Fruit fly (Drosophila melanogaster) whole organism, embryonic: ENCODE measurements around the gene CG7656.

Experiments used
- Atf6 ChIP-seq: fragments of 200-800 bp; sonication (Bioruptor generic); IDR thresholded peaks from 2 replicates; pipeline ENCODE4 v1.3.6; 2022; ENCODE audit warnings: missing biosample characterization, missing genetic modification characterization
- BtbVII ChIP-seq: fragments of 200-800 bp; sonication (Bioruptor generic); optimal IDR thresholded peaks from 3 replicates; lab custom pipeline; 2017; ENCODE audit warnings: missing biosample characterization, mild to moderate bottlenecking, missing genetic modification characterization
- CG10147 ChIP-seq: fragments of 200-800 bp; sonication (Bioruptor generic); optimal IDR thresholded peaks from 2 replicates; lab custom pipeline; 2019; ENCODE audit warnings: missing biosample characterization, mild to moderate bottlenecking, missing genetic modification characterization, moderate library complexity
- CG10321 ChIP-seq: fragments of 200-800 bp; sonication (Bioruptor generic); IDR thresholded peaks from 2 replicates; pipeline ENCODE4 v1.3.6; 2022; ENCODE audit warnings: missing biosample characterization, missing genetic modification characterization
- CG10431 ChIP-seq: fragments of 200-800 bp; sonication (Bioruptor generic); optimal IDR thresholded peaks from 3 replicates; lab custom pipeline; 2018; ENCODE audit warnings: missing biosample characterization, mild to moderate bottlenecking, missing genetic modification characterization
- CG11398 ChIP-seq: fragments of 200-800 bp; sonication (Bioruptor generic); optimal IDR thresholded peaks from 2 replicates; lab custom pipeline; 2016; ENCODE audit warnings: missing biosample characterization, missing genetic modification characterization
- CG12236 ChIP-seq: fragments of 200-800 bp; sonication (Bioruptor generic); optimal IDR thresholded peaks from 2 replicates; lab custom pipeline; 2016; ENCODE audit warnings: missing biosample characterization, missing genetic modification characterization
- CG12391 ChIP-seq: fragments of 200-800 bp; sonication (Bioruptor generic); optimal IDR thresholded peaks from 3 replicates; lab custom pipeline; 2018; ENCODE audit warnings: missing biosample characterization, mild to moderate bottlenecking, missing genetic modification characterization, moderate library complexity
- CG13775 ChIP-seq: fragments of 200-800 bp; sonication (Bioruptor generic); optimal IDR thresholded peaks from 3 replicates; lab custom pipeline; 2017; ENCODE audit warnings: missing biosample characterization, mild to moderate bottlenecking, missing genetic modification characterization
- CG14667 ChIP-seq: fragments of 200-800 bp; sonication (Bioruptor generic); IDR thresholded peaks from 2 replicates; pipeline ENCODE4 v1.3.6; 2022; ENCODE audit warnings: missing biosample characterization, missing genetic modification characterization
- CG14965 ChIP-seq: fragments of 200-800 bp; sonication (Bioruptor generic); optimal IDR thresholded peaks from 2 replicates; lab custom pipeline; 2016; ENCODE audit warnings: missing biosample characterization, missing genetic modification characterization, borderline replicate concordance
- CG16815 ChIP-seq: fragments of 200-800 bp; sonication (Bioruptor generic); optimal IDR thresholded peaks from 3 replicates; lab custom pipeline; 2017; ENCODE audit warnings: missing biosample characterization, mild to moderate bottlenecking, missing genetic modification characterization
- CG17568 ChIP-seq: fragments of 200-800 bp; sonication (Bioruptor generic); optimal IDR thresholded peaks from 2 replicates; lab custom pipeline; 2018; ENCODE audit warnings: missing biosample characterization, mild to moderate bottlenecking, missing genetic modification characterization, moderate library complexity
- CG18011 ChIP-seq: fragments of 200-800 bp; sonication (Bioruptor generic); optimal IDR thresholded peaks from 2 replicates; lab custom pipeline; 2017; ENCODE audit warnings: missing biosample characterization, missing genetic modification characterization, mild to moderate bottlenecking, moderate library complexity, missing genotype
- CG2712 ChIP-seq: fragments of 200-800 bp; optimal IDR thresholded peaks from 3 replicates; lab custom pipeline; 2019; ENCODE audit warnings: missing biosample characterization, mild to moderate bottlenecking, missing genetic modification characterization, moderate library complexity
- CG3065 ChIP-seq: fragments of 200-800 bp; sonication (Bioruptor generic); optimal IDR thresholded peaks from 2 replicates; lab custom pipeline; 2016; ENCODE audit warnings: missing biosample characterization, missing genetic modification characterization
- CG43689 ChIP-seq: fragments of 200-800 bp; sonication (Bioruptor generic); IDR thresholded peaks from 2 replicates; pipeline ENCODE4 v1.3.6; 2022; ENCODE audit warnings: missing biosample characterization, missing genetic modification characterization
- CG6654 ChIP-seq: fragments of 200-800 bp; sonication (Bioruptor generic); optimal IDR thresholded peaks from 2 replicates; lab custom pipeline; 2017; ENCODE audit warnings: missing biosample characterization, mild to moderate bottlenecking, missing genetic modification characterization
- CG7556 ChIP-seq: fragments of 200-800 bp; sonication (Bioruptor generic); optimal IDR thresholded peaks from 2 replicates; lab custom pipeline; 2017; ENCODE audit warnings: missing biosample characterization, mild to moderate bottlenecking, missing genetic modification characterization
- CG9437 ChIP-seq: fragments of 200-800 bp; sonication (Bioruptor generic); optimal IDR thresholded peaks from 2 replicates; lab custom pipeline; 2018; ENCODE audit warnings: missing biosample characterization, mild to moderate bottlenecking, missing genetic modification characterization
- CG9727 ChIP-seq: fragments of 200-800 bp; sonication (Bioruptor generic); optimal IDR thresholded peaks from 3 replicates; lab custom pipeline; 2017; ENCODE audit warnings: missing biosample characterization, mild to moderate bottlenecking, missing genetic modification characterization
- CkIIα-i1 ChIP-seq: fragments of 200-800 bp; sonication (Bioruptor generic); IDR thresholded peaks from 2 replicates; pipeline ENCODE4 v1.3.6; 2022; ENCODE audit warnings: missing biosample characterization, missing genetic modification characterization
- Dad ChIP-seq: fragments of 200-800 bp; sonication (Bioruptor generic); optimal IDR thresholded peaks from 3 replicates; lab custom pipeline; 2016; ENCODE audit warnings: missing biosample characterization, missing genetic modification characterization
- E2f1 ChIP-seq: fragments of 200-800 bp; sonication (Bioruptor generic); IDR thresholded peaks from 2 replicates; pipeline ENCODE4 v1.3.6; 2022; ENCODE audit warnings: missing biosample characterization, missing genetic modification characterization
- Kr ChIP-seq: fragments of 200-800 bp; sonication (Bioruptor generic); optimal IDR thresholded peaks from 2 replicates; lab custom pipeline; 2017; ENCODE audit warnings: missing biosample characterization, mild to moderate bottlenecking, missing genetic modification characterization
- Lhr ChIP-seq: fragments of 200-800 bp; sonication (Bioruptor generic); optimal IDR thresholded peaks from 3 replicates; lab custom pipeline; 2017; ENCODE audit warnings: mild to moderate bottlenecking, missing biosample characterization, missing genetic modification reagents, missing genetic modification characterization
- NfI ChIP-seq: fragments of 200-800 bp; sonication (Bioruptor generic); optimal IDR thresholded peaks from 3 replicates; lab custom pipeline; 2018; ENCODE audit warnings: missing biosample characterization, mild to moderate bottlenecking, missing genetic modification characterization, moderate library complexity
- Usf ChIP-seq: fragments of 200-800 bp; sonication (Bioruptor generic); optimal IDR thresholded peaks from 2 replicates; lab custom pipeline; 2017; ENCODE audit warnings: missing genotype, missing biosample characterization, missing genetic modification characterization
- Vsx1 ChIP-seq: fragments of 200-800 bp; sonication (Bioruptor generic); optimal IDR thresholded peaks from 2 replicates; lab custom pipeline; 2017; ENCODE audit warnings: missing biosample characterization, mild to moderate bottlenecking, missing genetic modification characterization, missing genetic modification reagents
- ab ChIP-seq: fragments of 200-800 bp; sonication (Bioruptor generic); optimal IDR thresholded peaks from 2 replicates; lab custom pipeline; 2016; ENCODE audit warnings: missing biosample characterization, missing genetic modification characterization
- al ChIP-seq: fragments of 200-800 bp; sonication (Bioruptor generic); IDR thresholded peaks from 2 replicates; pipeline ENCODE4 v1.3.6; 2022; ENCODE audit warnings: missing biosample characterization, missing genetic modification characterization
- bbx ChIP-seq: fragments of 200-800 bp; sonication (Bioruptor generic); IDR thresholded peaks from 2 replicates; pipeline ENCODE4 v1.3.6; 2022; ENCODE audit warnings: missing biosample characterization, missing genetic modification characterization; ENCODE audit not compliant: partially characterized antibody
- bowl ChIP-seq: fragments of 200-800 bp; sonication (Bioruptor generic); IDR thresholded peaks from 2 replicates; pipeline ENCODE4 v1.3.6; 2022; ENCODE audit warnings: missing biosample characterization, missing genetic modification characterization
- chif ChIP-seq, 2 experiments: fragments of 200-800 bp; sonication (Bioruptor generic); optimal IDR thresholded peaks; 3 replicates each; lab custom pipeline; 2016; ENCODE audit warnings: missing biosample characterization in 2 of 2, missing genetic modification characterization in 2 of 2
- croc ChIP-seq: fragments of 200-800 bp; sonication (Bioruptor generic); conservative IDR thresholded peaks from 3 replicates; pipeline ENCODE4 v1.3.6; 2022; ENCODE audit warnings: missing biosample characterization, missing genetic modification characterization
- eve ChIP-seq, 2 experiments: fragments of >200 bp; optimal IDR thresholded peaks; 2 replicates each; lab custom pipeline; 2017; ENCODE audit warnings: missing biosample characterization in 2 of 2, missing genetic modification characterization in 2 of 2
- exex ChIP-seq: fragments of 200-800 bp; sonication (Bioruptor generic); optimal IDR thresholded peaks from 4 replicates; lab custom pipeline; 2018; ENCODE audit warnings: missing biosample characterization, mild to moderate bottlenecking, missing genetic modification characterization, moderate library complexity
- fd102C ChIP-seq: fragments of 200-800 bp; sonication (Bioruptor generic); optimal IDR thresholded peaks from 2 replicates; lab custom pipeline; 2018; ENCODE audit warnings: missing biosample characterization, mild to moderate bottlenecking, missing genetic modification characterization, moderate library complexity
- jumu ChIP-seq: fragments of 200-800 bp; sonication (Bioruptor generic); optimal IDR thresholded peaks from 3 replicates; lab custom pipeline; 2016; ENCODE audit warnings: missing biosample characterization, missing genetic modification characterization
- nerfin-1 ChIP-seq: fragments of 200-800 bp; sonication (Bioruptor generic); optimal IDR thresholded peaks from 3 replicates; lab custom pipeline; 2019; ENCODE audit warnings: missing biosample characterization, mild to moderate bottlenecking, missing genetic modification characterization, moderate library complexity
- nerfin-2 ChIP-seq: fragments of 200-800 bp; sonication (Bioruptor generic); IDR thresholded peaks from 2 replicates; pipeline ENCODE4 v1.3.6; 2022; ENCODE audit warnings: missing biosample characterization, missing genetic modification characterization; ENCODE audit not compliant: partially characterized antibody
- otp ChIP-seq: fragments of 200-800 bp; sonication (Bioruptor generic); IDR thresholded peaks from 3 replicates; pipeline ENCODE4, ENCODE4 v1.3.6; 2022; ENCODE audit warnings: missing biosample characterization, missing genetic modification characterization
- salm ChIP-seq: fragments of 200-800 bp; sonication (Bioruptor generic); optimal IDR thresholded peaks from 2 replicates; lab custom pipeline; 2018; ENCODE audit warnings: missing biosample characterization, mild to moderate bottlenecking, missing genetic modification characterization
- sc ChIP-seq, 3 experiments: fragments of >200 bp in 2 of 3; fragments of 200-800 bp in 1 of 3; sonication (Bioruptor generic) in 1 of 3; optimal IDR thresholded peaks; 2 replicates in 2 of 3; 3 replicates in 1 of 3; lab custom pipeline; 2017; ENCODE audit warnings: mild to moderate bottlenecking in 1 of 3, missing biosample characterization in 1 of 3, missing genetic modification characterization in 1 of 3, missing genetic modification reagents in 1 of 3
- tll ChIP-seq, 2 experiments: fragments of 200-800 bp in 1 of 2; fragments of >200 bp in 1 of 2; sonication (Bioruptor generic) in 1 of 2; optimal IDR thresholded peaks; 2 replicates each; lab custom pipeline; 2017 to 2019; ENCODE audit warnings: missing biosample characterization in 2 of 2, missing genetic modification characterization in 2 of 2, mild to moderate bottlenecking in 1 of 2, moderate library complexity in 1 of 2
- unc-4 ChIP-seq: fragments of 200-800 bp; sonication (Bioruptor generic); IDR thresholded peaks from 2 replicates; pipeline ENCODE4 v1.3.6; 2022; ENCODE audit warnings: missing biosample characterization, missing genetic modification characterization; ENCODE audit not compliant: partially characterized antibody
- z ChIP-seq: fragments of 200-800 bp; sonication (Bioruptor generic); IDR thresholded peaks from 3 replicates; pipeline ENCODE4 v1.3.6; 2022; ENCODE audit warnings: missing biosample characterization, missing genetic modification characterization
- zf30C ChIP-seq: fragments of 200-800 bp; sonication (Bioruptor generic); optimal IDR thresholded peaks from 3 replicates; lab custom pipeline; 2018; ENCODE audit warnings: missing biosample characterization, mild to moderate bottlenecking, missing genetic modification characterization

The CG7656 gene

dm6 chr3L:15563058-15563850 is 24.7 kb downstream of the CG7656 start, which contains the start of the genes CG7739 and SCCRO (continued):
- TF ChIP-seq BtbVII (no peak), zf30C (GFP tag; lab: Kevin White, UChicago) (no peak), CG43689 (GFP tag; lab: Robert Waterston, UW) (no peak), z (no peak), CG13775 (GFP tag; lab: Kevin White, UChicago) (peak; percentile 33), al (GFP tag; lab: Robert Waterston, UW) (peak; percentile 50; the same call in 1 of the 2 replicates), CG14965 (GFP tag; lab: Kevin White, UChicago) (no peak), nerfin-2 (GFP tag; lab: Robert Waterston, UW) (no peak), CG10321 (no peak), chif (GFP tag; optimal IDR thresholded peaks at IDR 0.05; lab: Kevin White, UChicago) (no peak), exex (tag; lab: Kevin White, UChicago) (peak; percentile 25), CkIIα-i1 (no peak), CG10147 (GFP tag; lab: Kevin White, UChicago) (peak; percentile 11), tll (GFP tag; optimal IDR thresholded peaks at IDR 0.05; lab: Kevin White, UChicago) (peak in 1 of 2 experiments; percentile 23), Lhr (GFP tag; lab: Kevin White, UChicago) (no peak), CG11398 (peak; percentile 26), croc (GFP tag; lab: Robert Waterston, UW) (no peak), eve (GFP tag; optimal IDR thresholded peaks at IDR 0.05; lab: Kevin White, UChicago) (no peak), CG16815 (GFP tag; lab: Kevin White, UChicago) (no peak), CG17568 (no peak), CG9727 (GFP tag; lab: Kevin White, UChicago) (peak; percentile 60), CG3065 (GFP tag; lab: Kevin White, UChicago) (no peak), jumu (peak; percentile 32), fd102C (GFP tag; lab: Kevin White, UChicago) (no peak), Dad (GFP tag; lab: Kevin White, UChicago) (peak; percentile 19), CG9437 (peak; percentile 56), Atf6 (peak; percentile 60; the same call in 1 of the 2 replicates), Usf (GFP tag; lab: Kevin White, UChicago) (no peak), CG7556 (GFP tag; lab: Kevin White, UChicago) (peak; percentile 33), bbx (GFP tag; lab: Robert Waterston, UW) (peak; percentile 50; the same call in 1 of the 2 replicates), CG10431 (GFP tag; lab: Kevin White, UChicago) (no peak), NfI (peak; percentile 63), otp (GFP tag; lab: Robert Waterston, UW) (0 out of 3 replicates have a peak, but pooled peaks have one; percentile 31), CG2712 (peak; percentile 78), ab (no peak), CG18011 (GFP tag; lab: Kevin White, UChicago) (no peak), CG12391 (tag; lab: Kevin White, UChicago) (peak; percentile 76), Kr (GFP tag; lab: Kevin White, UChicago) (no peak), salm (tag; lab: Kevin White, UChicago) (no peak), bowl (no peak), CG6654 (GFP tag; lab: Kevin White, UChicago) (no peak), E2f1 (GFP tag; lab: Robert Waterston, UW) (peak; percentile 80), sc (optimal IDR thresholded peaks at IDR 0.05; lab: Kevin White, UChicago) (no peak), sc (GFP tag; optimal IDR thresholded peaks at IDR 0.05; lab: Kevin White, UChicago) (no peak), nerfin-1 (tag; lab: Kevin White, UChicago) (peak; percentile 5), CG12236 (GFP tag; lab: Kevin White, UChicago) (no peak), unc-4 (GFP tag; lab: Robert Waterston, UW) (peak; percentile 59), CG14667 (GFP tag; lab: Robert Waterston, UW) (0 out of 2 replicates have a peak, but pooled peaks have one; percentile 15), Vsx1 (GFP tag; lab: Kevin White, UChicago) (no peak)
